Worm (Caenorhabditis elegans) whole organism, L3 larva: ENCODE data around the gene sra-3.

Source experiments
- ama-1 ChIP-seq: fragments of 150-350 bp; optimal IDR thresholded peaks from 2 replicates; lab custom pipeline; 2018
- ceh-82 ChIP-seq: fragments of 150-350 bp; optimal IDR thresholded peaks from 2 replicates; lab custom pipeline; 2014; ENCODE audit warnings: missing biosample characterization, missing genetic modification characterization
- elt-1 ChIP-seq: fragments of 150-350 bp; optimal IDR thresholded peaks from 2 replicates; lab custom pipeline; 2014; ENCODE audit warnings: missing biosample characterization, missing genetic modification characterization
- elt-2 ChIP-seq: sonication (generic microtip); optimal IDR thresholded peaks from 2 replicates; lab custom pipeline; 2016; ENCODE audit warnings: missing genetic modification reagents, mild to moderate bottlenecking, missing genetic modification characterization, missing compliant biosample characterization
- eor-1 ChIP-seq, 2 experiments: fragments of 150-350 bp; optimal IDR thresholded peaks; 2 replicates each; lab custom pipeline; 2014 to 2018; ENCODE audit warnings: missing biosample characterization in 2 of 2, missing genetic modification characterization in 2 of 2
- fkh-2 ChIP-seq: fragments of 150-350 bp; optimal IDR thresholded peaks from 2 replicates; lab custom pipeline; 2014; ENCODE audit warnings: missing biosample characterization, missing genetic modification reagents, missing genetic modification characterization
- fos-1 ChIP-seq: fragments of 150-350 bp; optimal IDR thresholded peaks from 2 replicates; lab custom pipeline; 2014; ENCODE audit warnings: missing biosample characterization, missing genetic modification characterization
- hmg-11 ChIP-seq: sonication (generic microtip); optimal IDR thresholded peaks from 2 replicates; lab custom pipeline; 2016; ENCODE audit warnings: missing genetic modification characterization, missing compliant biosample characterization
- lsy-12 ChIP-seq: sonication (generic microtip); optimal IDR thresholded peaks from 2 replicates; lab custom pipeline; 2016; ENCODE audit warnings: mild to moderate bottlenecking, missing genetic modification characterization, missing compliant biosample characterization
- mdl-1 ChIP-seq: fragments of 150-350 bp; optimal IDR thresholded peaks from 2 replicates; lab custom pipeline; 2014; ENCODE audit warnings: missing biosample characterization, missing genetic modification characterization
- nhr-11 ChIP-seq: fragments of 150-350 bp; optimal IDR thresholded peaks from 2 replicates; lab custom pipeline; 2014; ENCODE audit warnings: missing biosample characterization, missing genetic modification characterization
- nhr-25 ChIP-seq: sonication (generic microtip); optimal IDR thresholded peaks from 2 replicates; lab custom pipeline; 2017; ENCODE audit warnings: missing biosample characterization, missing genetic modification characterization
- nhr-28 ChIP-seq: fragments of 150-350 bp; optimal IDR thresholded peaks from 2 replicates; lab custom pipeline; 2014; ENCODE audit warnings: missing biosample characterization, missing genetic modification characterization
- nhr-43 ChIP-seq: sonication (generic microtip); optimal IDR thresholded peaks from 2 replicates; lab custom pipeline; 2016; ENCODE audit warnings: mild to moderate bottlenecking, missing genetic modification characterization, missing compliant biosample characterization; ENCODE audit not compliant: poor library complexity, severe bottlenecking
- nhr-67 ChIP-seq: fragments of 150-350 bp; optimal IDR thresholded peaks from 2 replicates; lab custom pipeline; 2014; ENCODE audit warnings: missing biosample characterization, missing genetic modification characterization
- pha-4 ChIP-seq: fragments of 150-350 bp; optimal IDR thresholded peaks from 2 replicates; lab custom pipeline; 2014; ENCODE audit warnings: missing biosample characterization, missing genetic modification reagents, missing genetic modification characterization
- pqm-1 ChIP-seq: fragments of 150-350 bp; optimal IDR thresholded peaks from 2 replicates; lab custom pipeline; 2017; ENCODE audit warnings: missing biosample characterization, missing genetic modification characterization, inconsistent platforms
- snpc-4 ChIP-seq: fragments of 150-350 bp; optimal IDR thresholded peaks from 2 replicates; lab custom pipeline; 2014; ENCODE audit warnings: missing biosample characterization, missing genetic modification characterization
- unc-62 ChIP-seq: fragments of 150-350 bp; sonication (generic microtip); optimal IDR thresholded peaks from 4 replicates; lab custom pipeline; 2014; ENCODE audit warnings: missing biosample characterization, missing genetic modification reagents, missing genetic modification characterization
- zag-1 ChIP-seq: fragments of 150-350 bp; optimal IDR thresholded peaks from 2 replicates; lab custom pipeline; 2014; ENCODE audit warnings: missing biosample characterization, missing genetic modification characterization

The sra-3 gene

DNA sequence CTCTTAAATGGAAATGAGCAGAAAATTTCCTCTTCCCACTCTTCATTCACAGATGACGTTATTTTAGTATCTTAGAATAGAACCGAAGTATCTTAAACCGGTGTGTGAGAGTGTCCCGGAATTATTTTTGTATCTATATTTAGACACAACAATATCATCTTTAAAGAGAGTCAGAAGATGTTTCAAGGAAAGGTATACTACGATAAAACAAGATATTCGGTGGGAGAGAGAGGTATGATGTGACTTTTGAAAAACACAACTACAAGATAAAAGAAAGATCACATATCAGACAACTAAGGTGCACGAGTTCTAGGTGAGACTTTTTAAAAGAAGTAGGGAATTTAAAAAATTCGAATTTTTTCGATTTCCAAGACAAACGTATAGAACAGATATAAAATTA lies 50.0 kb downstream of the sra-3 start:
- TF ChIP-seq hmg-11 (tag; lab: Kevin White, UChicago), result no peak
- peak; percentile 33 for TF ChIP-seq nhr-43 (tag; lab: Kevin White, UChicago)

DNA sequence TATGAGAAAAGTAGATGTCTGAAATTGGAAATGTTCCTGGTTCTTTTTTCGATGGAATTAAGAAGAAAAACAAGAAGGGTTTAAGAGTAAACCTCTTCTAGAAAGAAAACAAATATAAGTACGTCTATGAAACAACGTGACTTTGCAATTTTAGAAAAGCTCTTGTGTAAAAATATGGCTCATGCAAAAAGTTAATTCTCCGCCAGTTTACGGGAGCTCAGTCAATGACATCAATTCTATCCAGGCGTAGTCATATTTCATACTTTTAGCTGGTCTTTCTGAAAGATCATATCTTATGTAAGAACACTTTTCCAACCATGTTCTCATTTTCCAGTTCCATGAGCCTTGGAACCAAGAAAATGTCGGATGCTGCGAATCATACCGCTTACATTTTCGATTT lies 50.7 kb downstream of the sra-3 start:
- TF ChIP-seq nhr-43 (tag; lab: Kevin White, UChicago), result no peak
- no peak for TF ChIP-seq nhr-25
- no peak for TF ChIP-seq pha-4 (tag; lab: Kevin White, UChicago)
- no peak for TF ChIP-seq nhr-28 (tag; lab: Kevin White, UChicago)
- no peak for TF ChIP-seq eor-1 (tag; optimal IDR thresholded peaks at IDR 0.05; lab: Kevin White, UChicago)
- TF ChIP-seq ceh-82 (tag; lab: Kevin White, UChicago), result no peak
- TF ChIP-seq nhr-11 (tag; lab: Kevin White, UChicago), result no peak
- TF ChIP-seq snpc-4 (tag; lab: Kevin White, UChicago), result no peak
- no peak for TF ChIP-seq nhr-67 (tag; lab: Kevin White, UChicago)
- TF ChIP-seq fos-1 (tag; lab: Kevin White, UChicago), result no peak
- no peak for TF ChIP-seq zag-1 (tag; lab: Kevin White, UChicago)
- no peak for TF ChIP-seq mdl-1 (tag; lab: Kevin White, UChicago)
- TF ChIP-seq pqm-1 (tag; lab: Kevin White, UChicago), result no peak
- TF ChIP-seq fkh-2 (tag; lab: Kevin White, UChicago), result no peak
- no peak for TF ChIP-seq ama-1 (lab: Kevin White, UChicago)
- TF ChIP-seq lsy-12, result no peak
- TF ChIP-seq elt-1 (tag; lab: Kevin White, UChicago), result no peak
- no peak for TF ChIP-seq unc-62 (GFP tag; lab: Kevin White, UChicago)
- no peak for TF ChIP-seq elt-2 (tag; lab: Kevin White, UChicago)
